Fruit fly (Drosophila melanogaster) whole organism, embryonic: ENCODE results near the gene dlg1.
A peak's percentile ranks its signal among the peaks of the same experiment; 100 is the strongest.

Source experiments
- Asciz ChIP-seq: fragments of 200-800 bp; sonication (Bioruptor generic); optimal IDR thresholded peaks from 2 replicates; lab custom pipeline; 2017; ENCODE audit warnings: missing biosample characterization, mild to moderate bottlenecking, missing genetic modification characterization, missing genetic modification reagents
- Atf3 ChIP-seq: fragments of 200-800 bp; sonication (Bioruptor generic); optimal IDR thresholded peaks from 3 replicates; lab custom pipeline; 2016; ENCODE audit warnings: missing biosample characterization, missing genetic modification characterization
- BEAF-32 ChIP-seq: fragments of 200-800 bp; sonication (Bioruptor generic); optimal IDR thresholded peaks from 3 replicates; lab custom pipeline; 2017; ENCODE audit warnings: missing biosample characterization, missing genetic modification characterization, mild to moderate bottlenecking, moderate library complexity, missing genetic modification reagents
- BtbVII ChIP-seq: fragments of 200-800 bp; sonication (Bioruptor generic); optimal IDR thresholded peaks from 3 replicates; lab custom pipeline; 2017; ENCODE audit warnings: missing biosample characterization, mild to moderate bottlenecking, missing genetic modification characterization
- CG11085 ChIP-seq: fragments of 200-800 bp; sonication (Bioruptor generic); IDR thresholded peaks from 2 replicates; pipeline ENCODE4 v1.3.6; 2022; ENCODE audit warnings: missing biosample characterization, missing genetic modification characterization
- CG11696 ChIP-seq: fragments of 200-800 bp; sonication (Bioruptor generic); IDR thresholded peaks from 2 replicates; pipeline ENCODE4 v1.3.6; 2022; ENCODE audit warnings: missing biosample characterization, missing genetic modification characterization
- CG11723 ChIP-seq: fragments of 200-800 bp; sonication (Bioruptor generic); optimal IDR thresholded peaks from 2 replicates; lab custom pipeline; 2017; ENCODE audit warnings: missing biosample characterization, mild to moderate bottlenecking, missing genetic modification characterization
- CG12071 ChIP-seq: fragments of 200-800 bp; sonication (Bioruptor generic); optimal IDR thresholded peaks from 3 replicates; lab custom pipeline; 2018; ENCODE audit warnings: missing biosample characterization, mild to moderate bottlenecking, missing genetic modification characterization
- CG12391 ChIP-seq: fragments of 200-800 bp; sonication (Bioruptor generic); optimal IDR thresholded peaks from 3 replicates; lab custom pipeline; 2018; ENCODE audit warnings: missing biosample characterization, mild to moderate bottlenecking, missing genetic modification characterization, moderate library complexity
- CG12942 ChIP-seq: fragments of 200-800 bp; sonication (Bioruptor generic); optimal IDR thresholded peaks from 3 replicates; lab custom pipeline; 2016; ENCODE audit warnings: missing biosample characterization, missing genetic modification characterization
- CG17186 ChIP-seq: fragments of 200-800 bp; sonication (Bioruptor generic); optimal IDR thresholded peaks from 3 replicates; lab custom pipeline; 2017; ENCODE audit warnings: missing biosample characterization, missing genetic modification reagents, missing genetic modification characterization
- CG17328 ChIP-seq: fragments of 200-800 bp; sonication (Bioruptor generic); IDR thresholded peaks from 2 replicates; pipeline ENCODE4 v1.3.6; 2022; ENCODE audit warnings: missing biosample characterization, missing genetic modification characterization
- CG2712 ChIP-seq: fragments of 200-800 bp; optimal IDR thresholded peaks from 3 replicates; lab custom pipeline; 2019; ENCODE audit warnings: missing biosample characterization, mild to moderate bottlenecking, missing genetic modification characterization, moderate library complexity
- CG2875 ChIP-seq: fragments of 200-800 bp; sonication (Bioruptor generic); optimal IDR thresholded peaks from 2 replicates; lab custom pipeline; 2017; ENCODE audit warnings: missing biosample characterization, mild to moderate bottlenecking, missing genetic modification characterization, missing genetic modification reagents
- CG33213 ChIP-seq: fragments of 200-800 bp; sonication (Bioruptor generic); optimal IDR thresholded peaks from 3 replicates; lab custom pipeline; 2016; ENCODE audit warnings: missing biosample characterization, missing genetic modification characterization
- CG3838 ChIP-seq: fragments of 200-800 bp; sonication (Bioruptor generic); optimal IDR thresholded peaks from 3 replicates; lab custom pipeline; 2016; ENCODE audit warnings: missing biosample characterization, missing genetic modification characterization
- CG4424 ChIP-seq: fragments of 200-800 bp; sonication (Bioruptor generic); optimal IDR thresholded peaks from 3 replicates; lab custom pipeline; 2016; ENCODE audit warnings: missing biosample characterization, missing genetic modification characterization
- CG6654 ChIP-seq: fragments of 200-800 bp; sonication (Bioruptor generic); optimal IDR thresholded peaks from 2 replicates; lab custom pipeline; 2017; ENCODE audit warnings: missing biosample characterization, mild to moderate bottlenecking, missing genetic modification characterization
- CG7745 ChIP-seq: fragments of 200-800 bp; sonication (Bioruptor generic); optimal IDR thresholded peaks from 2 replicates; lab custom pipeline; 2018; ENCODE audit warnings: missing biosample characterization, mild to moderate bottlenecking, missing genetic modification characterization, moderate library complexity
- CG7786 ChIP-seq: fragments of 200-800 bp; sonication (Bioruptor generic); optimal IDR thresholded peaks from 2 replicates; lab custom pipeline; 2016; ENCODE audit warnings: missing biosample characterization, missing genetic modification characterization
- CG8281 ChIP-seq: fragments of 200-800 bp; sonication (Bioruptor generic); optimal IDR thresholded peaks from 2 replicates; lab custom pipeline; 2018; ENCODE audit warnings: missing biosample characterization, mild to moderate bottlenecking, missing genetic modification characterization, moderate library complexity
- D19A ChIP-seq: fragments of 200-800 bp; optimal IDR thresholded peaks from 3 replicates; lab custom pipeline; 2019; ENCODE audit warnings: missing biosample characterization, mild to moderate bottlenecking, missing genetic modification characterization, moderate library complexity
- Deaf1 ChIP-seq: fragments of 200-800 bp; optimal IDR thresholded peaks from 3 replicates; lab custom pipeline; 2019; ENCODE audit warnings: missing biosample characterization, mild to moderate bottlenecking, missing genetic modification characterization, moderate library complexity
- Dip2 ChIP-seq: fragments of 200-800 bp; sonication (Bioruptor generic); IDR thresholded peaks from 2 replicates; pipeline ENCODE4 v1.3.6; 2022; ENCODE audit warnings: missing biosample characterization, missing genetic modification characterization
- E2f2 ChIP-seq: fragments of 200-800 bp; sonication (Bioruptor generic); IDR thresholded peaks from 2 replicates; pipeline ENCODE4 v1.3.6; 2022; ENCODE audit warnings: missing biosample characterization, missing genetic modification characterization
- Elba2 ChIP-seq: fragments of 200-800 bp; sonication (Bioruptor generic); optimal IDR thresholded peaks from 3 replicates; lab custom pipeline; 2016; ENCODE audit warnings: missing biosample characterization, missing genetic modification characterization
- Fer2 ChIP-seq: fragments of 200-800 bp; sonication (Bioruptor generic); optimal IDR thresholded peaks from 2 replicates; lab custom pipeline; 2018; ENCODE audit warnings: missing biosample characterization, mild to moderate bottlenecking, missing genetic modification characterization, moderate library complexity
- GATAe ChIP-seq: fragments of 200-800 bp; sonication (Bioruptor generic); conservative IDR thresholded peaks from 2 replicates; pipeline ENCODE4 v1.3.6; 2022; ENCODE audit warnings: missing biosample characterization, missing genetic modification characterization
- Gsc ChIP-seq: fragments of 200-800 bp; sonication (Bioruptor generic); IDR thresholded peaks from 2 replicates; pipeline ENCODE4 v1.3.6; 2022; ENCODE audit warnings: missing biosample characterization, missing genetic modification characterization
- H2.0 ChIP-seq: fragments of 200-800 bp; sonication (Bioruptor generic); IDR thresholded peaks from 2 replicates; pipeline ENCODE4 v1.3.6; 2022; ENCODE audit warnings: missing biosample characterization, missing genetic modification characterization
- Hand ChIP-seq: fragments of 200-800 bp; sonication (Bioruptor generic); optimal IDR thresholded peaks from 2 replicates; lab custom pipeline; 2017; ENCODE audit warnings: mild to moderate bottlenecking, missing biosample characterization, missing genetic modification reagents, missing genetic modification characterization
- HmgD ChIP-seq: fragments of 200-800 bp; sonication (Bioruptor generic); optimal IDR thresholded peaks from 3 replicates; lab custom pipeline; 2016; ENCODE audit warnings: missing biosample characterization, missing genetic modification characterization
- Nf-YB ChIP-seq: fragments of 200-800 bp; sonication (Bioruptor generic); optimal IDR thresholded peaks from 3 replicates; lab custom pipeline; 2019; ENCODE audit warnings: missing biosample characterization, mild to moderate bottlenecking, missing genetic modification characterization, moderate library complexity
- Ssrp ChIP-seq: fragments of 200-800 bp; sonication (Bioruptor generic); optimal IDR thresholded peaks from 2 replicates; lab custom pipeline; 2018; ENCODE audit warnings: missing biosample characterization, mild to moderate bottlenecking, missing genetic modification characterization, moderate library complexity
- al ChIP-seq: fragments of 200-800 bp; sonication (Bioruptor generic); IDR thresholded peaks from 2 replicates; pipeline ENCODE4 v1.3.6; 2022; ENCODE audit warnings: missing biosample characterization, missing genetic modification characterization
- cas ChIP-seq: fragments of 200-800 bp; sonication (Bioruptor generic); IDR thresholded peaks from 2 replicates; pipeline ENCODE4 v1.3.6; 2022; ENCODE audit warnings: missing biosample characterization, missing genetic modification characterization
- crp ChIP-seq, 2 experiments: fragments of 200-800 bp; sonication (Bioruptor generic); optimal IDR thresholded peaks; 2 replicates in 1 of 2; 3 replicates in 1 of 2; lab custom pipeline; 2017; ENCODE audit warnings: missing biosample characterization in 2 of 2, missing genetic modification characterization in 2 of 2, mild to moderate bottlenecking in 1 of 2, moderate library complexity in 1 of 2
- disco-r ChIP-seq: fragments of 200-800 bp; sonication (Bioruptor generic); optimal IDR thresholded peaks from 2 replicates; lab custom pipeline; 2016; ENCODE audit warnings: missing biosample characterization, missing genetic modification characterization
- fd3F ChIP-seq: fragments of 200-800 bp; sonication (Bioruptor generic); optimal IDR thresholded peaks from 2 replicates; lab custom pipeline; 2018; ENCODE audit warnings: missing biosample characterization, mild to moderate bottlenecking, missing genetic modification characterization, moderate library complexity
- grn ChIP-seq: fragments of 200-800 bp; sonication (Bioruptor generic); optimal IDR thresholded peaks from 3 replicates; lab custom pipeline; 2017; ENCODE audit warnings: missing biosample characterization, missing genetic modification characterization
- gsb-n ChIP-seq: fragments of 200-800 bp; sonication (Bioruptor generic); optimal IDR thresholded peaks from 3 replicates; lab custom pipeline; 2018; ENCODE audit warnings: missing biosample characterization, mild to moderate bottlenecking, missing genetic modification characterization
- hb ChIP-seq: fragments of 200-800 bp; sonication (Bioruptor generic); IDR thresholded peaks from 3 replicates; pipeline ENCODE4 v1.3.6; 2022; ENCODE audit warnings: missing biosample characterization, missing genetic modification characterization; ENCODE audit not compliant: partially characterized antibody
- klu ChIP-seq: fragments of 200-800 bp; sonication (Bioruptor generic); IDR thresholded peaks from 2 replicates; pipeline ENCODE4 v1.3.6; 2022; ENCODE audit warnings: missing biosample characterization, missing genetic modification characterization
- lilli ChIP-seq: fragments of 200-800 bp; sonication (Bioruptor generic); optimal IDR thresholded peaks from 3 replicates; lab custom pipeline; 2016; ENCODE audit warnings: missing biosample characterization, missing genetic modification characterization
- nerfin-1 ChIP-seq: fragments of 200-800 bp; sonication (Bioruptor generic); optimal IDR thresholded peaks from 3 replicates; lab custom pipeline; 2019; ENCODE audit warnings: missing biosample characterization, mild to moderate bottlenecking, missing genetic modification characterization, moderate library complexity
- ro ChIP-seq: fragments of 200-800 bp; sonication (Bioruptor generic); IDR thresholded peaks from 2 replicates; pipeline ENCODE4 v1.3.6; 2022; ENCODE audit warnings: missing biosample characterization, missing genetic modification characterization
- scrt ChIP-seq: fragments of 200-800 bp; sonication (Bioruptor generic); optimal IDR thresholded peaks from 2 replicates; lab custom pipeline; 2018; ENCODE audit warnings: missing biosample characterization, mild to moderate bottlenecking, missing genetic modification characterization, moderate library complexity
- shn ChIP-seq: fragments of 200-800 bp; sonication (Bioruptor generic); optimal IDR thresholded peaks from 3 replicates; lab custom pipeline; 2016; ENCODE audit warnings: missing biosample characterization, missing genetic modification characterization
- sug ChIP-seq: fragments of 200-800 bp; optimal IDR thresholded peaks from 2 replicates; lab custom pipeline; 2019; ENCODE audit warnings: missing biosample characterization, mild to moderate bottlenecking, missing genetic modification characterization, moderate library complexity
- toy ChIP-seq: fragments of 200-800 bp; sonication (Bioruptor generic); IDR thresholded peaks from 2 replicates; pipeline ENCODE4 v1.3.6; 2022; ENCODE audit warnings: missing biosample characterization, missing genetic modification characterization
- zfh1 ChIP-seq: fragments of 200-800 bp; sonication (Bioruptor generic); IDR thresholded peaks from 3 replicates; pipeline ENCODE4 v1.3.6; 2022; ENCODE audit warnings: missing biosample characterization, missing genetic modification characterization

The dlg1 gene

DNA sequence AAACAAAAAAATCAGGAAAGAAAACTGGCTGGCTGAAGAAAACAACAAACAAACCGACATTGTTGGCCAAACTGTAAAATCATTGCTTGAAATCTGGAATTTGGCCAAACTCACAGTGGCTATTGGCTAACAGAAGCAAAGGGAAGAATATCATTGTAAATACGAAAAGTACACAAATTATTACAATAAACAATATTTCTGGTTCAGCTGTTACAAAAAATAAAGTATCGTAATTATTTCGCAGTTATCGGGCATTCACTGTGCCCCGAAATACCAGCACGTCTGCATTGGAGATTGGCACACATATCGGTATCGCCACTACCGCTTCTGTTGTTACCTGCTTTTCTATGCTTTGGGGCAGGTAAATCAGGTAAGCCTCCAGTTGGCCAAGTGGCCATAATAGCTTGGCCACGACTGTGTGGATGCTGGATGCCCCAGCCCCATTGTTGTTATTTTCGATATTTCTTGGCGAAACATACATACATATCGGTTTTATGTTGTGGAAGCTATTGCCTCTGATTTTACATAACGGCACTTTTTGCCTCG lies 81.6 kb downstream of the dlg1 start (continued):
- TF ChIP-seq H2.0 (GFP tag; lab: Robert Waterston, UW) (peak; percentile 76), CG12071 (GFP tag; lab: Kevin White, UChicago) (peak; percentile 49), grn (GFP tag; lab: Kevin White, UChicago) (no peak), nerfin-1 (no peak), CG33213 (GFP tag; lab: Kevin White, UChicago) (no peak), CG17328 (GFP tag; lab: Robert Waterston, UW) (peak; percentile 61), sug (peak; percentile 24), hb (GFP tag; lab: Robert Waterston, UW) (no peak), CG7786 (GFP tag; lab: Kevin White, UChicago) (peak; percentile 40), CG12391 (peak; percentile 6), GATAe (GFP tag; lab: Robert Waterston, UW) (no peak), BtbVII (peak; percentile 19), lilli (GFP tag; lab: Kevin White, UChicago) (peak; percentile 67), D19A (no peak), cas (GFP tag; lab: Robert Waterston, UW) (no peak), disco-r (GFP tag; lab: Kevin White, UChicago) (peak; percentile 38), CG11085 (GFP tag; lab: Robert Waterston, UW) (peak; percentile 60; the same call in 1 of the 2 replicates), fd3F (GFP tag; lab: Kevin White, UChicago) (peak; percentile 46), al (GFP tag; lab: Robert Waterston, UW) (peak; percentile 54), Dip2 (GFP tag; lab: Robert Waterston, UW) (no peak), Ssrp (tag; lab: Kevin White, UChicago) (peak; percentile 5), klu (no peak), CG11696 (no peak), CG2712 (tag; lab: Kevin White, UChicago) (peak; percentile 43), Deaf1 (tag; lab: Kevin White, UChicago) (no peak), toy (no peak), Asciz (no peak), CG4424 (GFP tag; lab: Kevin White, UChicago) (peak; percentile 6), CG11723 (GFP tag; lab: Kevin White, UChicago) (peak; percentile 20), zfh1 (GFP tag; lab: Robert Waterston, UW) (0 out of 3 replicates have a peak, but pooled peaks have one; percentile 43), Gsc (GFP tag; lab: Robert Waterston, UW) (no peak), CG8281 (no peak), E2f2 (peak; percentile 24; the same call in 1 of the 2 replicates), Nf-YB (GFP tag; lab: Kevin White, UChicago) (no peak), gsb-n (tag; lab: Kevin White, UChicago) (no peak), scrt (GFP tag; lab: Kevin White, UChicago) (no peak), ro (GFP tag; lab: Robert Waterston, UW) (no peak), CG6654 (GFP tag; lab: Kevin White, UChicago) (no peak), Hand (GFP tag; lab: Kevin White, UChicago) (no peak), BEAF-32 (no peak), CG12942 (GFP tag; lab: Kevin White, UChicago) (no peak), CG3838 (GFP tag; lab: Kevin White, UChicago) (no peak), shn (GFP tag; lab: Kevin White, UChicago) (no peak), Elba2 (GFP tag; lab: Kevin White, UChicago) (no peak), CG7745 (tag; lab: Kevin White, UChicago) (no peak), Fer2 (peak; percentile 32), Atf3 (GFP tag; lab: Kevin White, UChicago) (no peak), CG17186 (GFP tag; lab: Kevin White, UChicago) (no peak), crp (GFP tag; optimal IDR thresholded peaks at IDR 0.05; lab: Kevin White, UChicago) (no peak), CG2875 (GFP tag; lab: Kevin White, UChicago) (no peak), HmgD (GFP tag; lab: Kevin White, UChicago) (no peak)
